Fruit fly (Drosophila melanogaster) whole organism, embryonic: ENCODE data around the gene CG33986.

Experiments used
- Bgb ChIP-seq: fragments of 200-800 bp; sonication (Bioruptor generic); IDR thresholded peaks from 2 replicates; pipeline ENCODE4 v1.3.6; 2022; ENCODE audit warnings: missing biosample characterization, missing genetic modification characterization; ENCODE audit not compliant: partially characterized antibody
- CG10209 ChIP-seq: fragments of 200-800 bp; sonication (Bioruptor generic); optimal IDR thresholded peaks from 3 replicates; lab custom pipeline; 2017; ENCODE audit warnings: missing biosample characterization, mild to moderate bottlenecking, missing genetic modification characterization, missing genetic modification reagents
- CG10274 ChIP-seq: fragments of 200-800 bp; sonication (Bioruptor generic); optimal IDR thresholded peaks from 3 replicates; lab custom pipeline; 2017; ENCODE audit warnings: missing biosample characterization, mild to moderate bottlenecking, missing genetic modification characterization
- CG10959 ChIP-seq: fragments of 200-800 bp; sonication (Bioruptor generic); IDR thresholded peaks from 2 replicates; pipeline ENCODE4 v1.3.6; 2022; ENCODE audit warnings: missing biosample characterization, missing genetic modification characterization
- CG11456 ChIP-seq: fragments of 200-800 bp; sonication (Bioruptor generic); IDR thresholded peaks from 3 replicates; pipeline ENCODE4 v1.3.6; 2022; ENCODE audit warnings: missing biosample characterization, missing genetic modification characterization
- CG12236 ChIP-seq: fragments of 200-800 bp; sonication (Bioruptor generic); optimal IDR thresholded peaks from 2 replicates; lab custom pipeline; 2016; ENCODE audit warnings: missing biosample characterization, missing genetic modification characterization
- CG14014 ChIP-seq: fragments of 200-800 bp; sonication (Bioruptor generic); IDR thresholded peaks from 2 replicates; pipeline ENCODE4 v1.3.6; 2022; ENCODE audit warnings: missing biosample characterization, missing genetic modification characterization
- CG15696 ChIP-seq: fragments of 200-800 bp; sonication (Bioruptor generic); optimal IDR thresholded peaks from 2 replicates; lab custom pipeline; 2019; ENCODE audit warnings: missing biosample characterization, mild to moderate bottlenecking, missing genetic modification characterization, moderate library complexity
- CG17328 ChIP-seq: fragments of 200-800 bp; sonication (Bioruptor generic); IDR thresholded peaks from 2 replicates; pipeline ENCODE4 v1.3.6; 2022; ENCODE audit warnings: missing biosample characterization, missing genetic modification characterization
- CG17361 ChIP-seq: fragments of 200-800 bp; sonication (Bioruptor generic); IDR thresholded peaks from 3 replicates; pipeline ENCODE4 v1.3.6; 2022; ENCODE audit warnings: missing biosample characterization, missing genetic modification characterization
- CG17912 ChIP-seq: fragments of 200-800 bp; sonication (Bioruptor generic); optimal IDR thresholded peaks from 2 replicates; lab custom pipeline; 2018; ENCODE audit warnings: missing biosample characterization, mild to moderate bottlenecking, missing genetic modification characterization
- CG2678 ChIP-seq: fragments of 200-800 bp; sonication (Bioruptor generic); optimal IDR thresholded peaks from 3 replicates; lab custom pipeline; 2019; ENCODE audit warnings: missing biosample characterization, mild to moderate bottlenecking, missing genetic modification characterization, moderate library complexity
- CG30020 ChIP-seq: fragments of 200-800 bp; optimal IDR thresholded peaks from 2 replicates; lab custom pipeline; 2019; ENCODE audit warnings: missing biosample characterization, mild to moderate bottlenecking, missing genetic modification characterization, moderate library complexity
- CG30403 ChIP-seq: fragments of 200-800 bp; sonication (Bioruptor generic); optimal IDR thresholded peaks from 3 replicates; lab custom pipeline; 2016; ENCODE audit warnings: missing biosample characterization, missing genetic modification characterization
- CG31365 ChIP-seq: fragments of 200-800 bp; sonication (Bioruptor generic); optimal IDR thresholded peaks from 2 replicates; lab custom pipeline; 2018; ENCODE audit warnings: missing biosample characterization, mild to moderate bottlenecking, missing genetic modification characterization
- CG33213 ChIP-seq: fragments of 200-800 bp; sonication (Bioruptor generic); optimal IDR thresholded peaks from 3 replicates; lab custom pipeline; 2016; ENCODE audit warnings: missing biosample characterization, missing genetic modification characterization
- CG3995 ChIP-seq: fragments of 200-800 bp; sonication (Bioruptor generic); optimal IDR thresholded peaks from 3 replicates; lab custom pipeline; 2016; ENCODE audit warnings: missing biosample characterization, missing genetic modification characterization
- CG4282 ChIP-seq: fragments of 200-800 bp; sonication (Bioruptor generic); optimal IDR thresholded peaks from 2 replicates; lab custom pipeline; 2016; ENCODE audit warnings: missing biosample characterization, missing genetic modification characterization
- CG4328 ChIP-seq: fragments of 200-800 bp; sonication (Bioruptor generic); optimal IDR thresholded peaks from 3 replicates; lab custom pipeline; 2017; ENCODE audit warnings: missing biosample characterization, missing genetic modification reagents, missing genetic modification characterization
- CG4820 ChIP-seq: fragments of 200-800 bp; sonication (Bioruptor generic); optimal IDR thresholded peaks from 3 replicates; lab custom pipeline; 2016; ENCODE audit warnings: missing biosample characterization, missing genetic modification characterization
- CG6854 ChIP-seq: fragments of 200-800 bp; sonication (Bioruptor generic); optimal IDR thresholded peaks from 3 replicates; lab custom pipeline; 2017; ENCODE audit warnings: missing biosample characterization, mild to moderate bottlenecking, missing genetic modification characterization
- CG8281 ChIP-seq: fragments of 200-800 bp; sonication (Bioruptor generic); optimal IDR thresholded peaks from 2 replicates; lab custom pipeline; 2018; ENCODE audit warnings: missing biosample characterization, mild to moderate bottlenecking, missing genetic modification characterization, moderate library complexity
- CG8765 ChIP-seq: fragments of 200-800 bp; sonication (Bioruptor generic); IDR thresholded peaks from 2 replicates; pipeline ENCODE4 v1.3.6; 2022; ENCODE audit warnings: missing biosample characterization, missing genetic modification characterization
- CG9609 ChIP-seq: fragments of 200-800 bp; sonication (Bioruptor generic); optimal IDR thresholded peaks from 3 replicates; lab custom pipeline; 2016; ENCODE audit warnings: missing biosample characterization, missing genetic modification characterization
- CG9797 ChIP-seq: fragments of 200-800 bp; sonication (Bioruptor generic); optimal IDR thresholded peaks from 3 replicates; lab custom pipeline; 2018; ENCODE audit warnings: missing biosample characterization, mild to moderate bottlenecking, missing genetic modification characterization
- D ChIP-seq, 2 experiments: fragments of 200-800 bp in 1 of 2; fragments of >200 bp in 1 of 2; sonication (Bioruptor generic) in 1 of 2; optimal IDR thresholded peaks; 2 replicates in 1 of 2; 3 replicates in 1 of 2; lab custom pipeline; 2017; ENCODE audit warnings: mild to moderate bottlenecking in 1 of 2, missing biosample characterization in 1 of 2, missing genetic modification characterization in 1 of 2, missing genetic modification reagents in 1 of 2
- Doc3 ChIP-seq: fragments of 200-800 bp; sonication (Bioruptor generic); IDR thresholded peaks from 3 replicates; pipeline ENCODE4 v1.3.6; 2022; ENCODE audit warnings: missing biosample characterization, missing genetic modification characterization; ENCODE audit not compliant: partially characterized antibody
- H2.0 ChIP-seq: fragments of 200-800 bp; sonication (Bioruptor generic); IDR thresholded peaks from 2 replicates; pipeline ENCODE4 v1.3.6; 2022; ENCODE audit warnings: missing biosample characterization, missing genetic modification characterization
- HHEX ChIP-seq: fragments of 200-800 bp; sonication (Bioruptor generic); optimal IDR thresholded peaks from 3 replicates; lab custom pipeline; 2017; ENCODE audit warnings: missing biosample characterization, mild to moderate bottlenecking, missing genetic modification characterization, missing genetic modification reagents
- Hr51 ChIP-seq, 2 experiments: fragments of 200-800 bp; sonication (Bioruptor generic); optimal IDR thresholded peaks; 2 replicates in 1 of 2; 3 replicates in 1 of 2; lab custom pipeline; 2016 to 2018; ENCODE audit warnings: missing biosample characterization in 2 of 2, missing genetic modification characterization in 2 of 2, mild to moderate bottlenecking in 1 of 2, moderate library complexity in 1 of 2
- Med ChIP-seq: fragments of 200-800 bp; sonication (Bioruptor generic); peaks from one replicate; lab custom pipeline; 2016; ENCODE audit warnings: missing biosample characterization, missing genetic modification characterization, mild to moderate bottlenecking, inconsistent platforms, moderate library complexity
- Myb ChIP-seq: fragments of 200-800 bp; sonication (Bioruptor generic); optimal IDR thresholded peaks from 2 replicates; lab custom pipeline; 2016; ENCODE audit warnings: missing biosample characterization, missing genetic modification characterization
- Nf-YB ChIP-seq: fragments of 200-800 bp; sonication (Bioruptor generic); optimal IDR thresholded peaks from 3 replicates; lab custom pipeline; 2019; ENCODE audit warnings: missing biosample characterization, mild to moderate bottlenecking, missing genetic modification characterization, moderate library complexity
- Ravus ChIP-seq: fragments of 200-800 bp; sonication (Bioruptor generic); IDR thresholded peaks from 2 replicates; pipeline ENCODE4 v1.3.6; 2022; ENCODE audit warnings: missing biosample characterization, missing genetic modification characterization
- ap ChIP-seq: fragments of 200-800 bp; sonication (Bioruptor generic); IDR thresholded peaks from 2 replicates; pipeline ENCODE4 v1.3.6; 2022; ENCODE audit warnings: missing biosample characterization, missing genetic modification characterization
- ato ChIP-seq: fragments of 200-800 bp; sonication (Bioruptor generic); IDR thresholded peaks from 2 replicates; pipeline ENCODE4 v1.3.6; 2022; ENCODE audit warnings: missing biosample characterization, missing genetic modification characterization; ENCODE audit not compliant: partially characterized antibody
- chm ChIP-seq: fragments of 200-800 bp; sonication (Bioruptor generic); IDR thresholded peaks from 2 replicates; pipeline ENCODE4 v1.3.6; 2022; ENCODE audit warnings: missing biosample characterization, missing genetic modification characterization
- gcm2 ChIP-seq: fragments of 200-800 bp; sonication (Bioruptor generic); optimal IDR thresholded peaks from 2 replicates; lab custom pipeline; 2016; ENCODE audit warnings: missing biosample characterization, missing genetic modification characterization
- gfzf ChIP-seq: fragments of 200-800 bp; sonication (Bioruptor generic); optimal IDR thresholded peaks from 2 replicates; lab custom pipeline; 2016; ENCODE audit warnings: missing biosample characterization, mild to moderate bottlenecking, missing genetic modification characterization, moderate library complexity
- hbn ChIP-seq: fragments of 200-800 bp; sonication (Bioruptor generic); IDR thresholded peaks from 2 replicates; pipeline ENCODE4 v1.3.6; 2022; ENCODE audit warnings: missing biosample characterization, missing genetic modification characterization; ENCODE audit not compliant: partially characterized antibody
- kah ChIP-seq: fragments of 200-800 bp; sonication (Bioruptor generic); optimal IDR thresholded peaks from 2 replicates; lab custom pipeline; 2018; ENCODE audit warnings: missing biosample characterization, mild to moderate bottlenecking, missing genetic modification characterization
- kay ChIP-seq: fragments of 200-800 bp; sonication (Bioruptor generic); optimal IDR thresholded peaks from 2 replicates; lab custom pipeline; 2016; ENCODE audit warnings: missing biosample characterization, missing genetic modification characterization
- nerfin-2 ChIP-seq: fragments of 200-800 bp; sonication (Bioruptor generic); IDR thresholded peaks from 2 replicates; pipeline ENCODE4 v1.3.6; 2022; ENCODE audit warnings: missing biosample characterization, missing genetic modification characterization; ENCODE audit not compliant: partially characterized antibody
- odd ChIP-seq: fragments of 200-800 bp; sonication (Bioruptor generic); optimal IDR thresholded peaks from 2 replicates; lab custom pipeline; 2017; ENCODE audit warnings: missing biosample characterization, mild to moderate bottlenecking, missing genetic modification characterization
- org-1 ChIP-seq: fragments of 200-800 bp; sonication (Bioruptor generic); optimal IDR thresholded peaks from 2 replicates; lab custom pipeline; 2017; ENCODE audit warnings: missing biosample characterization, missing genetic modification characterization
- pan ChIP-seq, 4 experiments: fragments of >200 bp in 3 of 4; fragments of 200-800 bp in 1 of 4; sonication (Bioruptor generic) in 1 of 4; optimal IDR thresholded peaks in 3 of 4; IDR thresholded peaks in 1 of 4; 2 replicates each; pipeline versions ENCODE4 v1.3.6 to Lab custom; 2017 to 2022; ENCODE audit warnings: missing biosample characterization in 2 of 4, missing genetic modification characterization in 2 of 4, mixed read lengths in 1 of 4
- tll ChIP-seq, 2 experiments: fragments of 200-800 bp in 1 of 2; fragments of >200 bp in 1 of 2; sonication (Bioruptor generic) in 1 of 2; optimal IDR thresholded peaks; 2 replicates each; lab custom pipeline; 2017 to 2019; ENCODE audit warnings: missing biosample characterization in 2 of 2, missing genetic modification characterization in 2 of 2, mild to moderate bottlenecking in 1 of 2, moderate library complexity in 1 of 2
- tx ChIP-seq: fragments of 200-800 bp; sonication (Bioruptor generic); optimal IDR thresholded peaks from 2 replicates; lab custom pipeline; 2016; ENCODE audit warnings: missing biosample characterization, missing genetic modification characterization

Gene CG33986

dm6 chr3L:15537916-15538581 lies 13.0 kb upstream of the CG33986 start (continued):
- no peak for TF ChIP-seq CG30020 (tag; lab: Kevin White, UChicago)
- TF ChIP-seq hbn (GFP tag; lab: Robert Waterston, UW): no peak
- TF ChIP-seq gfzf: no peak
- TF ChIP-seq CG17361 (GFP tag; lab: Robert Waterston, UW): peak; percentile 90
- TF ChIP-seq chm (GFP tag; lab: Robert Waterston, UW): no peak
- TF ChIP-seq ap (GFP tag; lab: Robert Waterston, UW): no peak
- peak; percentile 87 for TF ChIP-seq CG2678 (tag; lab: Kevin White, UChicago)
- no peak for TF ChIP-seq CG31365 (tag; lab: Kevin White, UChicago)
- peak; percentile 63 for TF ChIP-seq CG4820
- TF ChIP-seq D (optimal IDR thresholded peaks at IDR 0.05; lab: Kevin White, UChicago): no peak
- TF ChIP-seq D (GFP tag; optimal IDR thresholded peaks at IDR 0.05; lab: Kevin White, UChicago): peak; percentile 64
- peak; percentile 76 for TF ChIP-seq CG10209 (GFP tag; lab: Kevin White, UChicago)
- TF ChIP-seq CG8765 (GFP tag; lab: Robert Waterston, UW): no peak
- TF ChIP-seq CG11456 (GFP tag; lab: Robert Waterston, UW): no peak
- peak; percentile 46 for TF ChIP-seq CG15696 (tag; lab: Kevin White, UChicago)
- TF ChIP-seq org-1 (GFP tag; lab: Kevin White, UChicago): peak; percentile 66
- TF ChIP-seq CG30403: peak; percentile 81
- peak; percentile 47 for TF ChIP-seq CG10274
- no peak for TF ChIP-seq nerfin-2
- no peak for TF ChIP-seq Ravus (GFP tag; lab: Robert Waterston, UW)
- no peak for TF ChIP-seq CG9797 (GFP tag; lab: Kevin White, UChicago)
- TF ChIP-seq tx (GFP tag; lab: Kevin White, UChicago): peak; percentile 22
- no peak; the same call in 1 of the 2 replicates for TF ChIP-seq H2.0
- TF ChIP-seq CG3995: no peak
- peak; percentile 12 for TF ChIP-seq Myb (GFP tag; lab: Kevin White, UChicago)
- peak; percentile 65 for TF ChIP-seq odd (GFP tag; lab: Kevin White, UChicago)
- peak; percentile 41 for TF ChIP-seq kah (GFP tag; lab: Kevin White, UChicago)
- TF ChIP-seq ato (GFP tag; lab: Robert Waterston, UW): no peak
- TF ChIP-seq CG8281 (tag; lab: Kevin White, UChicago): peak; percentile 49
- peak; percentile 42 for TF ChIP-seq Med (GFP tag; lab: Kevin White, UChicago)
- TF ChIP-seq Hr51 (GFP tag; optimal IDR thresholded peaks at IDR 0.05; lab: Kevin White, UChicago): peak; percentile 14 to 86
- TF ChIP-seq pan (optimal IDR thresholded peaks at IDR 0.05; lab: Kevin White, UChicago): no peak
- peak in 1 of 2 experiments; percentile 66 for TF ChIP-seq pan (GFP tag; optimal IDR thresholded peaks at IDR 0.05 in 1 of 2, IDR thresholded peaks at IDR 0.05 in 1 of 2)
- peak; percentile 53 for TF ChIP-seq Nf-YB
- no peak for TF ChIP-seq gcm2 (GFP tag; lab: Kevin White, UChicago)
- peak in 1 of 2 experiments; percentile 77 for TF ChIP-seq tll (GFP tag; optimal IDR thresholded peaks at IDR 0.05; lab: Kevin White, UChicago)
- TF ChIP-seq Bgb (GFP tag; lab: Robert Waterston, UW): no peak
- TF ChIP-seq CG14014 (GFP tag; lab: Robert Waterston, UW): no peak
- no peak for TF ChIP-seq CG10959 (GFP tag; lab: Robert Waterston, UW)
- no peak for TF ChIP-seq CG9609
- peak; percentile 39; the same call in 1 of the 2 replicates for TF ChIP-seq CG17328 (GFP tag; lab: Robert Waterston, UW)
- no peak for TF ChIP-seq CG4328
- peak; percentile 7 for TF ChIP-seq CG33213
- TF ChIP-seq CG6854 (GFP tag; lab: Kevin White, UChicago): peak; percentile 54
- TF ChIP-seq CG12236 (GFP tag; lab: Kevin White, UChicago): peak; percentile 25
- TF ChIP-seq Doc3 (GFP tag; lab: Robert Waterston, UW): no peak
- TF ChIP-seq CG17912 (GFP tag; lab: Kevin White, UChicago): no peak
- TF ChIP-seq HHEX (GFP tag; lab: Kevin White, UChicago): peak; percentile 63
- no peak for TF ChIP-seq CG4282 (GFP tag; lab: Kevin White, UChicago)
- no peak for TF ChIP-seq kay
